Fruit fly (Drosophila melanogaster): Measurements from ENCODE around the gene sloth2.

Gene sloth2

DNA sequence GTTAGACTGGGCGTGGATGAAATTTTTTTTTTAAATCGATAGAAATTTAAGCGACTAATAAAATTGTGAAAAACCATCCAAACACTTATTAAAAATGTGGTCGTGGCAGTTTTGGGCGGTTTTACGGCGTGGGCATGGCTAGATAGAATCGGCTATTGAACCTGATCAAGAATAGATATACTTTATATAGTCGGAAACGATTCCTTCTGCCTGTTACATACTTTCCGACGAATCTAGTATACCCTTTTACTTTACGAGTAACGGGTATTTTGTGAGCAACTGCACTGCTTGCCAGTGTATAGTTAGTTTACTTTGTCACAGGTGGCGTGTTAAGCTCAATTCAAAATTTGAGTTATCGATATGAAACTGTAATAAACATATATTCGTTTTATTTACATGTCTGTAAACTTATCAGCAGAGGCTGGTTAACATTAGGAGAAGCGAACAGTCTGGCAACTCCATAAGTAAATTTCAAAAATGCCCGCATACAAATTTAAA lies 3.8 kb downstream of the sloth2 start (continued):
- TF ChIP-seq chm (GFP tag; IDR thresholded peaks at IDR 0.05) (0 out of 2 replicates have a peak, but pooled peaks have one; percentile 19), CG10267 (tag; optimal IDR thresholded peaks at IDR 0.05) (peak; percentile 41), sob (GFP tag; IDR thresholded peaks at IDR 0.05) (peak; percentile 59), hbn (GFP tag; IDR thresholded peaks at IDR 0.05; ENCODE audit: partially characterized antibody) (peak; percentile 57), danr (GFP tag; IDR thresholded peaks at IDR 0.05) (no peak), hkb (optimal IDR thresholded peaks at IDR 0.05) (no peak), hkb (GFP tag; IDR thresholded peaks at IDR 0.05) (peak; percentile 74), YL-1 (GFP tag; optimal IDR thresholded peaks at IDR 0.05) (peak; percentile 7), yki (optimal IDR thresholded peaks at IDR 0.05) (no peak), CG32772 (GFP tag; IDR thresholded peaks at IDR 0.05) (peak; percentile 8; the same call in 1 of the 2 replicates), CG30020 (tag; optimal IDR thresholded peaks at IDR 0.05) (peak; percentile 15), CG31441 (GFP tag; IDR thresholded peaks at IDR 0.05) (0 out of 2 replicates have a peak, but pooled peaks have one; percentile 26), CG34224 (GFP tag; IDR thresholded peaks at IDR 0.05; ENCODE audit: partially characterized antibody) (peak; percentile 69), vnd (GFP tag; IDR thresholded peaks at IDR 0.05; ENCODE audit: partially characterized antibody) (no peak), CG17186 (GFP tag; optimal IDR thresholded peaks at IDR 0.05) (peak; percentile 63), row (GFP tag; IDR thresholded peaks at IDR 0.05) (peak; percentile 86), ab (GFP tag; optimal IDR thresholded peaks at IDR 0.05) (no peak), HLH4C (GFP tag; IDR thresholded peaks at IDR 0.05; ENCODE audit: partially characterized antibody) (no peak), jumu (GFP tag; optimal IDR thresholded peaks at IDR 0.05) (peak; percentile 40), CG14860 (GFP tag; IDR thresholded peaks at IDR 0.05; ENCODE audit: partially characterized antibody) (peak; percentile 56; the same call in 2 of the 3 replicates), CG11247 (GFP tag; IDR thresholded peaks at IDR 0.05) (peak; percentile 44; the same call in 1 of the 2 replicates), HLH3B (GFP tag; IDR thresholded peaks at IDR 0.05) (peak; percentile 38; the same call in 1 of the 2 replicates), BEAF-32 (GFP tag; optimal IDR thresholded peaks at IDR 0.05) (peak; percentile 73), CG6272 (GFP tag; IDR thresholded peaks at IDR 0.05) (peak; percentile 31; the same call in 1 of the 2 replicates), Eip74EF (GFP tag; optimal IDR thresholded peaks at IDR 0.05) (peak in 1 of 2 experiments; percentile 50), Vsx1 (GFP tag; optimal IDR thresholded peaks at IDR 0.05) (no peak), CG12104 (GFP tag; optimal IDR thresholded peaks at IDR 0.05) (no peak), tio (GFP tag; optimal IDR thresholded peaks at IDR 0.05) (peak; percentile 23), CG10431 (GFP tag; optimal IDR thresholded peaks at IDR 0.05) (no peak), Ada2b (GFP tag; IDR thresholded peaks at IDR 0.05) (peak; percentile 25), CG15514 (GFP tag; optimal IDR thresholded peaks at IDR 0.05) (peak; percentile 46), CG17361 (GFP tag; IDR thresholded peaks at IDR 0.05) (0 out of 3 replicates have a peak, but pooled peaks have one; percentile 42), chinmo (GFP tag; IDR thresholded peaks at IDR 0.05; ENCODE audit: partially characterized antibody) (peak; percentile 79; the same call in 2 of the 4 replicates), chif (GFP tag; optimal IDR thresholded peaks at IDR 0.05) (peak in 1 of 2 experiments; percentile 19), Aef1 (GFP tag; IDR thresholded peaks at IDR 0.05) (peak; percentile 52), otp (GFP tag; IDR thresholded peaks at IDR 0.05) (no peak), shn (GFP tag; optimal IDR thresholded peaks at IDR 0.05) (peak; percentile 23), CG1233 (GFP tag; optimal IDR thresholded peaks at IDR 0.05) (peak; percentile 18), CG12942 (GFP tag; optimal IDR thresholded peaks at IDR 0.05) (no peak), Xrp1 (GFP tag; IDR thresholded peaks at IDR 0.05) (peak; percentile 55), Chrac-16 (GFP tag; optimal IDR thresholded peaks at IDR 0.05) (peak; percentile 27), vvl (GFP tag; IDR thresholded peaks at IDR 0.05) (peak; percentile 74), CG17829 (tag; optimal IDR thresholded peaks at IDR 0.05) (peak; percentile 42), pita (GFP tag; optimal IDR thresholded peaks at IDR 0.05) (peak; percentile 18), CG9817 (tag; optimal IDR thresholded peaks at IDR 0.05) (peak; percentile 26), hb (GFP tag; IDR thresholded peaks at IDR 0.05; ENCODE audit: partially characterized antibody) (no peak), ap (GFP tag; IDR thresholded peaks at IDR 0.05) (no peak), CG34376 (GFP tag; optimal IDR thresholded peaks at IDR 0.05) (no peak), CG9215 (GFP tag; IDR thresholded peaks at IDR 0.05) (0 out of 2 replicates have a peak, but pooled peaks have one; percentile 6), trem (tag; optimal IDR thresholded peaks at IDR 0.05) (peak; percentile 48)
